Worm (Caenorhabditis elegans) whole organism, L4/young adult: ENCODE measurements around the gene Y49E10.10.

ENCODE experiments used
- W03F9.2 ChIP-seq: fragments of 150-350 bp; optimal IDR thresholded peaks from 2 replicates; lab custom pipeline; 2014; ENCODE audit warnings: missing biosample characterization, missing genetic modification characterization
- dao-5 ChIP-seq: sonication (generic microtip); optimal IDR thresholded peaks from 2 replicates; lab custom pipeline; 2016; ENCODE audit warnings: missing genotype, missing genetic modification characterization, moderate library complexity, missing compliant biosample characterization
- him-1 ChIP-seq: sonication (generic microtip); optimal IDR thresholded peaks from 2 replicates; lab custom pipeline; 2016; ENCODE audit warnings: missing genotype, missing genetic modification reagents, missing genetic modification characterization, missing compliant biosample characterization

Y49E10.10 gene

ce11 chrIII:12421708-12422107, 26.4 kb downstream of the Y49E10.10 start, which contains the start of gene tat-1:
Gene tat-1 (minus strand): TSS chrIII:12421718.
- TF ChIP-seq W03F9.2 (tag; lab: Kevin White, UChicago): no peak
- TF ChIP-seq him-1 (tag; lab: Kevin White, UChicago): no peak
- no peak for TF ChIP-seq dao-5 (tag; lab: Kevin White, UChicago)

ce11 chrIII:12424066-12424465, 28.8 kb downstream of the Y49E10.10 start:
- TF ChIP-seq W03F9.2 (tag; lab: Kevin White, UChicago): peak; percentile 15
- no peak for TF ChIP-seq dao-5 (tag; lab: Kevin White, UChicago)

ce11 chrIII:12424663-12425062, 29.4 kb downstream of the Y49E10.10 start:
- TF ChIP-seq dao-5 (tag; lab: Kevin White, UChicago): no peak
- TF ChIP-seq W03F9.2 (tag; lab: Kevin White, UChicago): no peak

- no peak for TF ChIP-seq W03F9.2 (tag; lab: Kevin White, UChicago)
- no peak for TF ChIP-seq him-1 (tag; lab: Kevin White, UChicago)
- TF ChIP-seq dao-5 (tag; lab: Kevin White, UChicago): no peak
Measured at ce11 chrIII:12425846-12426405, 30.7 kb downstream of the Y49E10.10 start.

- no peak for TF ChIP-seq W03F9.2 (tag; lab: Kevin White, UChicago)
- no peak for TF ChIP-seq dao-5 (tag; lab: Kevin White, UChicago)
- no peak for TF ChIP-seq him-1 (tag; lab: Kevin White, UChicago)
Measured at ce11 chrIII:12426558-12426957, 31.3 kb downstream of the Y49E10.10 start, which contains the start of gene pie-1. Gene pie-1 (plus strand): TSS chrIII:12426893.

ce11 chrIII:12427527-12428263, 32.4 kb downstream of the Y49E10.10 start:
- TF ChIP-seq him-1 (tag; lab: Kevin White, UChicago) (no peak), dao-5 (tag; lab: Kevin White, UChicago) (no peak), W03F9.2 (tag; lab: Kevin White, UChicago) (no peak)

- TF ChIP-seq dao-5 (tag; lab: Kevin White, UChicago) (no peak), him-1 (tag; lab: Kevin White, UChicago) (no peak), W03F9.2 (tag; lab: Kevin White, UChicago) (no peak)
Measured at ce11 chrIII:12428264-12428627, 33.0 kb downstream of the Y49E10.10 start.

- no peak for TF ChIP-seq him-1 (tag; lab: Kevin White, UChicago)
- no peak for TF ChIP-seq dao-5 (tag; lab: Kevin White, UChicago)
- no peak for TF ChIP-seq W03F9.2 (tag; lab: Kevin White, UChicago)
Measured at ce11 chrIII:12428799-12429351, 33.6 kb downstream of the Y49E10.10 start.

ce11 chrIII:12429579-12430084, 34.4 kb downstream of the Y49E10.10 start, which contains the start of gene snr-6:
Gene snr-6 (minus strand): TSS chrIII:12429629.
- TF ChIP-seq him-1 (tag; lab: Kevin White, UChicago): no peak
- TF ChIP-seq W03F9.2 (tag; lab: Kevin White, UChicago): peak; percentile 80

ce11 chrIII:12430209-12430608, 34.9 kb downstream of the Y49E10.10 start, which contains the start of gene Y49E10.16:
Gene Y49E10.16 (plus strand): TSS chrIII:12430509.
- TF ChIP-seq him-1 (tag; lab: Kevin White, UChicago) (no peak), W03F9.2 (tag; lab: Kevin White, UChicago) (no peak), dao-5 (tag; lab: Kevin White, UChicago) (no peak)

ce11 chrIII:12434104-12434503, 38.8 kb downstream of the Y49E10.10 start, which contains the start of gene Y49E10.27:
Gene Y49E10.27 (plus strand): TSS chrIII:12434404.
- TF ChIP-seq dao-5 (tag; lab: Kevin White, UChicago): no peak
- TF ChIP-seq him-1 (tag; lab: Kevin White, UChicago): no peak
- TF ChIP-seq W03F9.2 (tag; lab: Kevin White, UChicago): no peak

ce11 chrIII:12436215-12436614, 41.0 kb downstream of the Y49E10.10 start, which contains the start of gene fbxa-218:
Gene fbxa-218 (plus strand): TSS chrIII:12436515.
- TF ChIP-seq him-1 (tag; lab: Kevin White, UChicago) (no peak), dao-5 (tag; lab: Kevin White, UChicago) (no peak), W03F9.2 (tag; lab: Kevin White, UChicago) (no peak)

- TF ChIP-seq W03F9.2 (tag; lab: Kevin White, UChicago) (no peak), dao-5 (tag; lab: Kevin White, UChicago) (no peak), him-1 (tag; lab: Kevin White, UChicago) (no peak)
Measured at ce11 chrIII:12437020-12437419, 41.8 kb downstream of the Y49E10.10 start.
